Fruit fly (Drosophila melanogaster): ENCODE results near the gene porin.

dm6 chr2L:10841619-10842018, 9.0 kb downstream of the porin start:
- TF ChIP-seq CG4730 (GFP tag; IDR thresholded peaks at IDR 0.05) (no peak), kay (GFP tag; optimal IDR thresholded peaks at IDR 0.05) (no peak), ttk (GFP tag; IDR thresholded peaks at IDR 0.05) (no peak), CG9797 (GFP tag; optimal IDR thresholded peaks at IDR 0.05) (no peak), knrl (GFP tag; IDR thresholded peaks at IDR 0.05; ENCODE audit: partially characterized antibody) (no peak), grn (GFP tag; optimal IDR thresholded peaks at IDR 0.05) (no peak), bab2 (GFP tag; optimal IDR thresholded peaks at IDR 0.05) (no peak), so (GFP tag; IDR thresholded peaks at IDR 0.05) (no peak), pho (GFP tag; optimal IDR thresholded peaks at IDR 0.05) (no peak), Dfd (GFP tag; optimal IDR thresholded peaks at IDR 0.05) (no peak), CG14050 (GFP tag; IDR thresholded peaks at IDR 0.05) (no peak)

Data from whole organism, embryonic.